Worm (Caenorhabditis elegans) whole organism, L1 larva: Measurements from ENCODE around the gene F20D6.1.
A peak's percentile ranks its signal among the peaks of the same experiment; 100 is the strongest.

Experiments
- aha-1 ChIP-seq: fragments of 150-350 bp; optimal IDR thresholded peaks from 2 replicates; lab custom pipeline; 2014; ENCODE audit warnings: missing biosample characterization, missing genetic modification characterization
- blmp-1 ChIP-seq: fragments of 150-350 bp; optimal IDR thresholded peaks from 2 replicates; lab custom pipeline; 2014; ENCODE audit warnings: missing biosample characterization, missing genetic modification characterization
- ceh-63 ChIP-seq: fragments of 200-800 bp; sonication (Bioruptor generic); optimal IDR thresholded peaks from 2 replicates; lab custom pipeline; 2018; ENCODE audit warnings: mild to moderate bottlenecking, missing genetic modification characterization, missing compliant biosample characterization
- ces-1 ChIP-seq: fragments of 150-350 bp; optimal IDR thresholded peaks from 2 replicates; lab custom pipeline; 2014; ENCODE audit warnings: missing biosample characterization, missing genetic modification reagents, missing genetic modification characterization
- dsc-1 ChIP-seq: sonication (generic microtip); optimal IDR thresholded peaks from 2 replicates; lab custom pipeline; 2016; ENCODE audit warnings: mild to moderate bottlenecking, missing genetic modification characterization, missing compliant biosample characterization
- efl-1 ChIP-seq, 4 experiments: fragments of 150-350 bp; optimal IDR thresholded peaks in 3 of 4; peaks in 1 of 4; 1 replicate in 1 of 4; 2 replicates in 3 of 4; lab custom pipeline; 2014; ENCODE audit warnings: missing biosample characterization in 2 of 4, missing genetic modification characterization in 2 of 4, missing genetic modification reagents in 2 of 4
- egl-13 ChIP-seq: sonication (generic microtip); optimal IDR thresholded peaks from 2 replicates; lab custom pipeline; 2016; ENCODE audit warnings: missing genotype, missing genetic modification reagents, missing genetic modification characterization, missing compliant biosample characterization
- egl-27 ChIP-seq, 2 experiments: fragments of 150-350 bp in 1 of 2; sonication (generic microtip); optimal IDR thresholded peaks; 3 replicates each; lab custom pipeline; 2017 to 2018; ENCODE audit warnings: missing biosample characterization in 2 of 2, missing genetic modification characterization in 2 of 2, missing genetic modification reagents in 2 of 2
- elt-3 ChIP-seq, 6 experiments: fragments of 150-350 bp in 1 of 6; sonication (generic microtip); optimal IDR thresholded peaks; 2 replicates each; lab custom pipeline; 2017 to 2018; ENCODE audit warnings: missing biosample characterization in 6 of 6, missing genetic modification characterization in 6 of 6, inconsistent platforms in 1 of 6
- fkh-4 ChIP-seq: sonication (generic microtip); optimal IDR thresholded peaks from 2 replicates; lab custom pipeline; 2016; ENCODE audit warnings: missing compliant biosample characterization, missing genetic modification characterization, borderline replicate concordance
- fkh-8 ChIP-seq: sonication (generic microtip); optimal IDR thresholded peaks from 2 replicates; lab custom pipeline; 2016; ENCODE audit warnings: mild to moderate bottlenecking, missing genetic modification characterization, missing compliant biosample characterization
- hlh-4 ChIP-seq: sonication (generic microtip); optimal IDR thresholded peaks from 2 replicates; lab custom pipeline; 2016; ENCODE audit warnings: mild to moderate bottlenecking, missing genetic modification characterization, missing compliant biosample characterization
- isw-1 ChIP-seq: fragments of 200-800 bp; sonication (Bioruptor generic); IDR thresholded peaks from 2 replicates; pipeline ENCODE4 v1.3.6; 2022; ENCODE audit warnings: missing genetic modification characterization, missing compliant biosample characterization
- lin-14 ChIP-seq: fragments of 200-800 bp; sonication (Bioruptor generic); optimal IDR thresholded peaks from 2 replicates; lab custom pipeline; 2018; ENCODE audit warnings: mild to moderate bottlenecking, missing genetic modification characterization, moderate library complexity, missing compliant biosample characterization
- lir-3 ChIP-seq: sonication (generic microtip); optimal IDR thresholded peaks from 2 replicates; lab custom pipeline; 2016; ENCODE audit warnings: mild to moderate bottlenecking, missing genetic modification characterization, moderate library complexity, missing compliant biosample characterization; ENCODE audit not compliant: poor library complexity
- lsy-2 ChIP-seq, 2 experiments: fragments of 150-350 bp; optimal IDR thresholded peaks; 2 replicates each; lab custom pipeline; 2014; ENCODE audit warnings: missing biosample characterization in 2 of 2, missing genetic modification characterization in 2 of 2
- mab-9 ChIP-seq: fragments of 200-800 bp; sonication (Bioruptor generic); IDR thresholded peaks from 2 replicates; pipeline ENCODE4 v1.3.6; 2022; ENCODE audit warnings: missing genetic modification reagents, missing genetic modification characterization, missing compliant biosample characterization
- mdl-1 ChIP-seq, 2 experiments: fragments of 150-350 bp; optimal IDR thresholded peaks; 2 replicates each; lab custom pipeline; 2014 to 2017; ENCODE audit warnings: missing biosample characterization in 2 of 2, missing genetic modification characterization in 2 of 2, inconsistent platforms in 1 of 2
- nhr-11 ChIP-seq: fragments of 150-350 bp; optimal IDR thresholded peaks from 2 replicates; lab custom pipeline; 2014; ENCODE audit warnings: missing biosample characterization, missing genetic modification characterization
- nhr-19 ChIP-seq: fragments of 200-800 bp; sonication (Bioruptor generic); conservative IDR thresholded peaks from 2 replicates; pipeline ENCODE4 v1.3.6; 2022; ENCODE audit warnings: missing genetic modification characterization, missing compliant biosample characterization
- nhr-20 ChIP-seq: sonication (generic microtip); optimal IDR thresholded peaks from 2 replicates; lab custom pipeline; 2016; ENCODE audit warnings: mild to moderate bottlenecking, missing genetic modification characterization, missing compliant biosample characterization
- nhr-28 ChIP-seq: fragments of 150-350 bp; optimal IDR thresholded peaks from 2 replicates; lab custom pipeline; 2014; ENCODE audit warnings: missing biosample characterization, missing genetic modification characterization
- nhr-47 ChIP-seq: sonication (generic microtip); optimal IDR thresholded peaks from 2 replicates; lab custom pipeline; 2016; ENCODE audit warnings: mild to moderate bottlenecking, missing genetic modification characterization, moderate library complexity, missing compliant biosample characterization
- nhr-71 ChIP-seq: sonication (generic microtip); optimal IDR thresholded peaks from 2 replicates; lab custom pipeline; 2016; ENCODE audit warnings: mild to moderate bottlenecking, missing genetic modification characterization, moderate library complexity, missing compliant biosample characterization
- nhr-85 ChIP-seq: sonication (generic microtip); peaks from one replicate; lab custom pipeline; 2016; ENCODE audit warnings: missing genetic modification characterization, inconsistent platforms, missing compliant biosample characterization
- pax-3 ChIP-seq: fragments of 200-800 bp; sonication (Bioruptor generic); optimal IDR thresholded peaks from 2 replicates; lab custom pipeline; 2018; ENCODE audit warnings: mild to moderate bottlenecking, missing genetic modification characterization, moderate library complexity, missing compliant biosample characterization
- pqm-1 ChIP-seq: sonication (generic microtip); optimal IDR thresholded peaks from 3 replicates; lab custom pipeline; 2017; ENCODE audit warnings: missing biosample characterization, missing genetic modification characterization
- rnt-1 ChIP-seq: sonication (generic microtip); optimal IDR thresholded peaks from 2 replicates; lab custom pipeline; 2016; ENCODE audit warnings: mild to moderate bottlenecking, missing genetic modification characterization, moderate library complexity, missing compliant biosample characterization
- snu-23 ChIP-seq: sonication (generic microtip); optimal IDR thresholded peaks from 2 replicates; lab custom pipeline; 2016; ENCODE audit warnings: missing genetic modification characterization, missing compliant biosample characterization
- sox-4 ChIP-seq: sonication (generic microtip); optimal IDR thresholded peaks from 2 replicates; lab custom pipeline; 2016; ENCODE audit warnings: missing genetic modification characterization, missing compliant biosample characterization
- swsn-7 ChIP-seq: sonication (generic microtip); optimal IDR thresholded peaks from 2 replicates; lab custom pipeline; 2016; ENCODE audit warnings: missing genetic modification characterization, missing compliant biosample characterization
- tlp-1 ChIP-seq: fragments of 150-350 bp; optimal IDR thresholded peaks from 2 replicates; lab custom pipeline; 2014; ENCODE audit warnings: missing biosample characterization, missing genetic modification characterization
- unc-30 ChIP-seq: sonication (generic microtip); optimal IDR thresholded peaks from 2 replicates; lab custom pipeline; 2017; ENCODE audit warnings: missing biosample characterization, missing genetic modification characterization
- unc-86 ChIP-seq: sonication (generic microtip); optimal IDR thresholded peaks from 2 replicates; lab custom pipeline; 2016; ENCODE audit warnings: missing genetic modification characterization, missing compliant biosample characterization
- xbp-1 ChIP-seq: sonication (generic microtip); optimal IDR thresholded peaks from 2 replicates; lab custom pipeline; 2016; ENCODE audit warnings: missing genetic modification characterization, missing compliant biosample characterization
- ztf-4 ChIP-seq: fragments of 150-350 bp; optimal IDR thresholded peaks from 2 replicates; lab custom pipeline; 2014; ENCODE audit warnings: missing biosample characterization, missing genetic modification characterization

The F20D6.1 gene

ce11 chrV:8201229-8201858, 10.8 kb downstream of the F20D6.1 start, which contains the start of gene cri-2:
cri-2 (plus strand) TSS chrV:8201808.
- peak; percentile 68 for TF ChIP-seq lin-14
- TF ChIP-seq nhr-71 (tag; lab: Kevin White, UChicago) = peak; percentile 36
- TF ChIP-seq snu-23 (GFP tag; lab: Kevin White, UChicago) = peak; percentile 23
- TF ChIP-seq nhr-85 (tag; lab: Kevin White, UChicago) = peak; percentile 68
- TF ChIP-seq egl-27 (tag; optimal IDR thresholded peaks at IDR 0.05; lab: Kevin White, UChicago) = no peak
- peak; percentile 6 for TF ChIP-seq lir-3 (tag; lab: Kevin White, UChicago)
- TF ChIP-seq blmp-1 (tag; lab: Kevin White, UChicago) = peak; percentile 26
- no peak for TF ChIP-seq nhr-19
- TF ChIP-seq xbp-1 = no peak
- peak; percentile 33 for TF ChIP-seq rnt-1

DNA sequence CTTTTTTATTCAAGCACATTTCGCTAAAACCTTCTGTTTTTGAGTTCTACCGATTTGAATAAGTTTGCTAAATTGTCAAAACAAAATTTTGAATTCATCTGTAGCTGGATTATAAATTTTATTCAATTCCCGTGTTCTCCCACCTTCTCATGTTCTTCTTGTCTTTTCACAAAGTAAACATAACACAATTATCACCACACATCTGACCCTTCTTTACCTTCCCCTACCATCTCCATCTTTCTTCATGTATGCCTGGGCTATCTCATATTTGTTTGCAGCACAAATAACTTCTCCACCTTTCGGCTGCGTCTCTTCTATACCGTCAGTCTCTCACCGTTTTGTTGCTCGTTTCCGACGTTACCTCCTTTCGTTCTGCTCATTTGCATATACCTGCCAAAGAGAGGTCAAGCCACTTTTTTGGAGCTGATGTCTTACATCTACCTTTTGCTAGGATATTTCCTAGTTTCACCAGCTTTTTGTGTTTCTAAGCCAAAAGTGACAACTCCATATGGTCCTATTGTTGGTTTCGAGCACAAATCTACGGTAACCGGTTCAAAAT, 12.6 kb downstream of the F20D6.1 start, which contains the start of gene cest-17:
cest-17 (plus strand) TSS at position 248 of the 559 bp plus-strand sequence.
- no peak for TF ChIP-seq efl-1 (optimal IDR thresholded peaks at IDR 0.05; lab: Kevin White, UChicago)
- TF ChIP-seq efl-1 (GFP tag; optimal IDR thresholded peaks at IDR 0.05 in 1 of 2; lab: Kevin White, UChicago) = peak in 1 of 2 experiments; percentile 53
- no peak for TF ChIP-seq aha-1 (tag; lab: Kevin White, UChicago)

- TF ChIP-seq blmp-1 (tag; lab: Kevin White, UChicago) (peak; percentile 93), ces-1 (no peak), isw-1 (no peak), elt-3 (tag; optimal IDR thresholded peaks at IDR 0.05; lab: Kevin White, UChicago) (peak in 1 of 6 experiments; percentile 47), efl-1 (optimal IDR thresholded peaks at IDR 0.05; lab: Kevin White, UChicago) (no peak), efl-1 (GFP tag; optimal IDR thresholded peaks at IDR 0.05 in 1 of 2; lab: Kevin White, UChicago) (no peak), nhr-28 (tag; lab: Kevin White, UChicago) (no peak), ceh-63 (GFP tag; lab: Kevin White, UChicago) (no peak)
These were observed 16.4 kb downstream of the F20D6.1 start, which contains the start of gene timp-1 for ce11 chrV:8206931-8207330. timp-1 (plus strand) TSS chrV:8207235.

DNA sequence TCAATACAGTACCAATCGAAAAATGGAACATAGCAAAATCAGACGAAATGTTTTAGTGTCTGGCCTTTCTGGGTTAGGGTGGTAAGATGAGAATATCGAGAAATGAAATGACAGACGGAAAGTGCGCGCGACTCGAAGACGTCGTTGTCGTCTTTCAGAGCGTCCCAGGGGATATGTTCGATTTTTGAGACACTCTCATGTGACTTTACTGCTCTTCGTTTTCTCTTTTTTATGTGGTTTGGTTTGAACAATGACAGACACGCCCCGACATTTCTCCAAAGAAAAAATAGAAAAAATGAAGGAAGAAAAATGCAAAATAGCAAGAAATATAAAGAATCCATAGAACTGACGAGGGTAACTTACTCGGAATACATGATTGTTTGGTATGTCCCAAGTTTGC, 20.0 kb downstream of the F20D6.1 start:
- TF ChIP-seq fkh-4 = no peak
- TF ChIP-seq lin-14 = peak; percentile 42

DNA sequence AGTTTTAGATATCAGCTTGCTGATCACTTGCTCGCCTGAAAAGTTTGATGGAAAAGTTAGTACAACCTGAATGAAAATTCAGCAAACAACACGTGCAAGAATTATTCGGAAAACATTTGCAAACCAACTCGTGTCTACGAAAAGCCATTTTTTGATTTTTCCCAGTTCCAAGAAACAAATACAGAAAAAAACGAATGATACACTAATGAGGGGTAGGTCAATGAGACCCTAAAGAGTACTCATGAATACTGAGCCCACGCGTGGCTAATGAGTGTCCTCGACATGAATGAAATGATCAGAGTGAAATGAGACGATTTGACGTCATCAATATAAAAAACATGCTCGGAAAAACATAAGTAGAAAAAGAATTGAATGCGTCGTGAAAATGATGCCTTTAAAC, 21.5 kb downstream of the F20D6.1 start:
- no peak for TF ChIP-seq pqm-1
- TF ChIP-seq nhr-85 (tag; lab: Kevin White, UChicago) = peak; percentile 47
- peak; percentile 81 for TF ChIP-seq fkh-8 (tag; lab: Kevin White, UChicago)
- peak; percentile 62 for TF ChIP-seq hlh-4
- peak; percentile 11 to 32 for TF ChIP-seq lsy-2 (tag; optimal IDR thresholded peaks at IDR 0.05; lab: Kevin White, UChicago)
- peak; percentile 26 for TF ChIP-seq swsn-7 (tag; lab: Kevin White, UChicago)
- peak; percentile 30 for TF ChIP-seq unc-86 (tag; lab: Kevin White, UChicago)
- TF ChIP-seq nhr-20 = peak; percentile 22
- peak; percentile 78 for TF ChIP-seq nhr-47 (tag; lab: Kevin White, UChicago)
- TF ChIP-seq egl-13 (tag; lab: Kevin White, UChicago) = peak; percentile 52
- no peak for TF ChIP-seq tlp-1 (tag; lab: Kevin White, UChicago)
- peak; percentile 78 for TF ChIP-seq lin-14
- TF ChIP-seq mab-9 (GFP tag; lab: Robert Waterston, UW) = no peak
- no peak for TF ChIP-seq unc-30 (tag; lab: Kevin White, UChicago)
- peak; percentile 92 for TF ChIP-seq dsc-1 (tag; lab: Kevin White, UChicago)
- TF ChIP-seq ztf-4 (tag; lab: Kevin White, UChicago) = peak; percentile 33
- TF ChIP-seq pax-3 (tag; lab: Kevin White, UChicago) = peak; percentile 31
- peak; percentile 82 for TF ChIP-seq nhr-71 (tag; lab: Kevin White, UChicago)
- peak; percentile 90 for TF ChIP-seq sox-4 (tag; lab: Kevin White, UChicago)
- TF ChIP-seq fkh-4 = no peak
- no peak for TF ChIP-seq mdl-1 (tag; optimal IDR thresholded peaks at IDR 0.05; lab: Kevin White, UChicago)
- TF ChIP-seq xbp-1 = peak; percentile 11
- TF ChIP-seq ces-1 = no peak
- TF ChIP-seq nhr-11 (tag; lab: Kevin White, UChicago) = peak; percentile 17
